Worm (Caenorhabditis elegans) whole organism, L1 larva: Measurements from ENCODE around the gene C17C3.1.

Experiments
- hlh-17 ChIP-seq: fragments of 200-800 bp; sonication (Bioruptor generic); optimal IDR thresholded peaks from 2 replicates; lab custom pipeline; 2018; ENCODE audit warnings: missing genetic modification characterization, mild to moderate bottlenecking, missing compliant biosample characterization, moderate library complexity, borderline replicate concordance
- lin-35 ChIP-seq, 2 experiments: fragments of 150-350 bp; optimal IDR thresholded peaks; 2 replicates each; lab custom pipeline; 2014; ENCODE audit warnings: missing biosample characterization in 2 of 2, missing genetic modification characterization in 2 of 2, missing genetic modification reagents in 2 of 2
- nhr-237 ChIP-seq: fragments of 150-350 bp; optimal IDR thresholded peaks from 2 replicates; lab custom pipeline; 2014; ENCODE audit warnings: missing biosample characterization, missing genetic modification characterization
- nhr-28 ChIP-seq: fragments of 150-350 bp; optimal IDR thresholded peaks from 2 replicates; lab custom pipeline; 2014; ENCODE audit warnings: missing biosample characterization, missing genetic modification characterization
- skn-1 ChIP-seq: fragments of 150-350 bp; optimal IDR thresholded peaks from 2 replicates; lab custom pipeline; 2014; ENCODE audit warnings: missing biosample characterization, missing genetic modification characterization
- sptf-1 ChIP-seq: fragments of 150-350 bp; optimal IDR thresholded peaks from 2 replicates; lab custom pipeline; 2014; ENCODE audit warnings: missing biosample characterization, missing genetic modification characterization
- unc-130 ChIP-seq: fragments of 150-350 bp; optimal IDR thresholded peaks from 2 replicates; lab custom pipeline; 2017; ENCODE audit warnings: missing biosample characterization, missing genetic modification characterization, inconsistent platforms
- unc-30 ChIP-seq: sonication (generic microtip); optimal IDR thresholded peaks from 2 replicates; lab custom pipeline; 2017; ENCODE audit warnings: missing biosample characterization, missing genetic modification characterization
- unc-86 ChIP-seq: sonication (generic microtip); optimal IDR thresholded peaks from 2 replicates; lab custom pipeline; 2016; ENCODE audit warnings: missing genetic modification characterization, missing compliant biosample characterization

DNA sequence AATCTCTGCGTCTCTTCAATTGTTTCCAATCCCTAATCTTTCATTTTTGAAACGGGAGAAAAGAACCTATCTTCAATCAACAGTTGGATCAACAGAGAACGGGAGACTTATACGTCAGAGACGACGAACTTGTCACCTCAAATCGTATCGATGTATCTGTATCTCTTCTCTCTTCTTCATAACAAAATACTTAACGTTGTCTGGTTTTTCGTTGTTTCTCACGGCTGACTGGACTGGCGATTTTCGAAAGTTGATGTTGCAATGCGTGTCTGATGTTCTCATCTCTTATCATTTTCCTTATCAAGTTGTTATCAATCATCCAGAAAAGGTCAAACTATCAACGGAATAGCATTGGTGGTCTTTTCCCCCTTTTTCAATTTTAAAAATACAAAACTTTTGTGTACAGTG is 35.2 kb downstream of the C17C3.1 start:
- TF ChIP-seq nhr-28 = no peak
- TF ChIP-seq unc-86 (tag; lab: Kevin White, UChicago) = no peak
- no peak for TF ChIP-seq skn-1 (tag; lab: Kevin White, UChicago)
- TF ChIP-seq sptf-1 = no peak
- no peak for TF ChIP-seq unc-30 (tag; lab: Kevin White, UChicago)
- TF ChIP-seq unc-130 (tag; lab: Kevin White, UChicago) = no peak
- peak; percentile 31 for TF ChIP-seq nhr-237 (tag; lab: Kevin White, UChicago)
- TF ChIP-seq hlh-17 = no peak
- peak in 1 of 2 experiments; percentile 66 for TF ChIP-seq lin-35 (GFP tag; optimal IDR thresholded peaks at IDR 0.05; lab: Kevin White, UChicago)
